Worm (Caenorhabditis elegans) whole organism, mixed stage, embryonic: ENCODE data around the gene tex-2.

Experiments
- bed-3 ChIP-seq: fragments of 200-800 bp; sonication (Bioruptor generic); optimal IDR thresholded peaks from 3 replicates; lab custom pipeline; 2018; ENCODE audit warnings: mild to moderate bottlenecking, missing genetic modification characterization, moderate library complexity, missing compliant biosample characterization
- blmp-1 ChIP-seq: fragments of 150-350 bp; optimal IDR thresholded peaks from 2 replicates; lab custom pipeline; 2014; ENCODE audit warnings: missing biosample characterization, missing genetic modification characterization
- ceh-39 ChIP-seq: fragments of 150-350 bp; optimal IDR thresholded peaks from 2 replicates; lab custom pipeline; 2014; ENCODE audit warnings: missing biosample characterization, missing genetic modification characterization
- ceh-43 ChIP-seq: fragments of 200-800 bp; sonication (Bioruptor generic); optimal IDR thresholded peaks from 2 replicates; lab custom pipeline; 2018; ENCODE audit warnings: mild to moderate bottlenecking, missing genetic modification characterization, moderate library complexity, missing compliant biosample characterization
- ceh-83 ChIP-seq: fragments of 200-800 bp; sonication (Bioruptor generic); optimal IDR thresholded peaks from 2 replicates; lab custom pipeline; 2018; ENCODE audit warnings: mild to moderate bottlenecking, missing genetic modification characterization, missing compliant biosample characterization
- ces-1 ChIP-seq: fragments of 150-350 bp; optimal IDR thresholded peaks from 2 replicates; lab custom pipeline; 2014; ENCODE audit warnings: missing biosample characterization, missing genetic modification reagents, missing genetic modification characterization
- cnd-1 ChIP-seq: fragments of 200-800 bp; sonication (Bioruptor generic); optimal IDR thresholded peaks from 2 replicates; lab custom pipeline; 2018; ENCODE audit warnings: mild to moderate bottlenecking, missing genetic modification characterization, missing compliant biosample characterization
- elt-1 ChIP-seq: sonication (generic microtip); optimal IDR thresholded peaks from 2 replicates; lab custom pipeline; 2017; ENCODE audit warnings: missing genetic modification characterization, mild to moderate bottlenecking, missing compliant biosample characterization, antibody characterized with exemption, moderate library complexity, borderline replicate concordance; ENCODE audit not compliant: insufficient read depth
- flh-1 ChIP-seq: fragments of 200-800 bp; sonication (Bioruptor generic); optimal IDR thresholded peaks from 2 replicates; lab custom pipeline; 2018; ENCODE audit warnings: mild to moderate bottlenecking, missing genetic modification characterization, moderate library complexity, missing compliant biosample characterization
- ham-2 ChIP-seq: fragments of 200-800 bp; sonication (Bioruptor generic); optimal IDR thresholded peaks from 2 replicates; lab custom pipeline; 2018; ENCODE audit warnings: mild to moderate bottlenecking, missing genetic modification characterization, missing compliant biosample characterization
- hlh-1 ChIP-seq: fragments of 150-350 bp; optimal IDR thresholded peaks from 2 replicates; lab custom pipeline; 2014; ENCODE audit warnings: missing biosample characterization, missing genetic modification reagents, missing genetic modification characterization
- lin-13 ChIP-seq: fragments of 150-350 bp; optimal IDR thresholded peaks from 2 replicates; lab custom pipeline; 2014; ENCODE audit warnings: missing biosample characterization, missing genetic modification characterization
- lin-32 ChIP-seq: fragments of 200-800 bp; sonication (Bioruptor generic); optimal IDR thresholded peaks from 2 replicates; lab custom pipeline; 2018; ENCODE audit warnings: mild to moderate bottlenecking, missing genetic modification characterization, missing compliant biosample characterization
- lsy-2 ChIP-seq: fragments of 150-350 bp; optimal IDR thresholded peaks from 2 replicates; lab custom pipeline; 2014; ENCODE audit warnings: missing biosample characterization, missing genetic modification characterization
- mab-5 ChIP-seq: fragments of 150-350 bp; optimal IDR thresholded peaks from 2 replicates; lab custom pipeline; 2014; ENCODE audit warnings: missing biosample characterization, missing genetic modification characterization
- mls-2 ChIP-seq: sonication (generic microtip); optimal IDR thresholded peaks from 2 replicates; lab custom pipeline; 2016; ENCODE audit warnings: mild to moderate bottlenecking, missing genetic modification characterization, moderate library complexity, missing compliant biosample characterization
- nhr-2 ChIP-seq: fragments of 150-350 bp; optimal IDR thresholded peaks from 2 replicates; lab custom pipeline; 2014; ENCODE audit warnings: missing biosample characterization, missing genetic modification characterization
- nhr-237 ChIP-seq: fragments of 150-350 bp; optimal IDR thresholded peaks from 2 replicates; lab custom pipeline; 2014; ENCODE audit warnings: missing biosample characterization, missing genetic modification characterization
- nhr-28 ChIP-seq: fragments of 150-350 bp; optimal IDR thresholded peaks from 2 replicates; lab custom pipeline; 2014; ENCODE audit warnings: missing biosample characterization, missing genetic modification characterization
- nhr-76 ChIP-seq: sonication (generic microtip); optimal IDR thresholded peaks from 2 replicates; lab custom pipeline; 2017; ENCODE audit warnings: missing biosample characterization, missing genetic modification characterization
- pha-4 ChIP-seq: fragments of 150-350 bp; optimal IDR thresholded peaks from 2 replicates; lab custom pipeline; 2018; ENCODE audit warnings: missing biosample characterization, missing genetic modification reagents, missing genetic modification characterization
- sem-2 ChIP-seq: fragments of 200-800 bp; sonication (Bioruptor generic); optimal IDR thresholded peaks from 2 replicates; lab custom pipeline; 2018; ENCODE audit warnings: mild to moderate bottlenecking, missing genetic modification characterization, missing compliant biosample characterization
- snpc-4 ChIP-seq: fragments of 150-350 bp; optimal IDR thresholded peaks from 2 replicates; lab custom pipeline; 2014; ENCODE audit warnings: missing biosample characterization, missing genetic modification characterization
- sptf-1 ChIP-seq: sonication (generic microtip); optimal IDR thresholded peaks from 2 replicates; lab custom pipeline; 2017; ENCODE audit warnings: mild to moderate bottlenecking, missing genetic modification characterization, moderate library complexity, missing compliant biosample characterization
- tbx-8 ChIP-seq: fragments of 200-800 bp; sonication (Bioruptor generic); optimal IDR thresholded peaks from 2 replicates; lab custom pipeline; 2018; ENCODE audit warnings: mild to moderate bottlenecking, missing genetic modification characterization, moderate library complexity, missing compliant biosample characterization
- unc-120 ChIP-seq: sonication (generic microtip); optimal IDR thresholded peaks from 2 replicates; lab custom pipeline; 2017; ENCODE audit warnings: missing genetic modification characterization, missing compliant biosample characterization; ENCODE audit not compliant: poor library complexity, severe bottlenecking
- unc-39 ChIP-seq: fragments of 150-350 bp; optimal IDR thresholded peaks from 2 replicates; lab custom pipeline; 2014; ENCODE audit warnings: missing biosample characterization, missing genetic modification characterization
- unc-62 ChIP-seq: fragments of 150-350 bp; optimal IDR thresholded peaks from 2 replicates; lab custom pipeline; 2014; ENCODE audit warnings: missing biosample characterization, missing genetic modification reagents, missing genetic modification characterization

tex-2 gene

ce11 chrII:5841866-5842265 lies 31.5 kb downstream of the tex-2 start, which contains the start of gene nep-25:
nep-25 (plus strand) TSS chrII:5842240.
- TF ChIP-seq bed-3, result no peak
- TF ChIP-seq tbx-8 (GFP tag; lab: Kevin White, UChicago), result no peak
- no peak for TF ChIP-seq lin-32
- TF ChIP-seq ceh-83 (GFP tag; lab: Kevin White, UChicago), result no peak
- no peak for TF ChIP-seq nhr-76 (tag; lab: Kevin White, UChicago)
- TF ChIP-seq pha-4 (tag; lab: Kevin White, UChicago), result no peak
- TF ChIP-seq sem-2 (GFP tag; lab: Kevin White, UChicago), result no peak
- no peak for TF ChIP-seq unc-62
- TF ChIP-seq ceh-43 (GFP tag; lab: Kevin White, UChicago), result no peak
- TF ChIP-seq sptf-1, result no peak
- no peak for TF ChIP-seq mab-5 (tag; lab: Kevin White, UChicago)
- TF ChIP-seq ceh-39, result no peak
- no peak for TF ChIP-seq lin-13
- no peak for TF ChIP-seq elt-1 (tag; lab: Kevin White, UChicago)
- no peak for TF ChIP-seq snpc-4 (tag; lab: Kevin White, UChicago)

ce11 chrII:5841053-5841547 lies 32.3 kb downstream of the tex-2 start, which contains the start of gene lec-5:
lec-5 (minus strand) TSS chrII:5841103.
- TF ChIP-seq unc-62 (peak; percentile 76), tbx-8 (GFP tag; lab: Kevin White, UChicago) (no peak), mab-5 (tag; lab: Kevin White, UChicago) (peak; percentile 58), flh-1 (no peak), blmp-1 (no peak), hlh-1 (tag; lab: Kevin White, UChicago) (peak; percentile 55), unc-39 (no peak), unc-120 (tag; lab: Kevin White, UChicago) (peak; percentile 75)

DNA sequence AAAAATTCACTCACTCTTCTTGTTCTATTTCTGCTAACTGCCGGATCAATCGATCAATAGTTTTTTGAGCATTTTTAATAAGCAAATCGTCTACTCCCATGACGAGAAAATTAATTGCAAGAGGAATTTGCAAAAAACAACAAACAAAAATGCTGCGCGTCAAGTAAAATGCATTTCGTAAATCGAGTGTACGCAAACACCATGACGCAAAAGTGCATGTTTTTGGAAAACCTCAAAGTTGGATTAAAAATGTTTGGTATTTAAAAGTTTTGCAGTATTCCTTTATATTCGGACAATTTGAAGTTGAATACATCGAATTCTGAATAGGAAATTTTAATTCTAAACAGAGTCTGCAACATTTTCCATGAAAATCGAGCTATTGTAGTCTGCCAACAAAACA lies 34.2 kb downstream of the tex-2 start, which contains the start of gene ZK1248.19:
ZK1248.19 (minus strand) TSS at position 188 of the 400 bp plus-strand sequence.
- peak; percentile 7 for TF ChIP-seq nhr-237 (tag; lab: Kevin White, UChicago)
- no peak for TF ChIP-seq ham-2 (GFP tag; lab: Kevin White, UChicago)
- TF ChIP-seq hlh-1 (tag; lab: Kevin White, UChicago), result peak; percentile 16
- TF ChIP-seq ces-1 (GFP tag; lab: Kevin White, UChicago), result peak; percentile 41
- TF ChIP-seq, all 35 proteins: peak for 3

DNA sequence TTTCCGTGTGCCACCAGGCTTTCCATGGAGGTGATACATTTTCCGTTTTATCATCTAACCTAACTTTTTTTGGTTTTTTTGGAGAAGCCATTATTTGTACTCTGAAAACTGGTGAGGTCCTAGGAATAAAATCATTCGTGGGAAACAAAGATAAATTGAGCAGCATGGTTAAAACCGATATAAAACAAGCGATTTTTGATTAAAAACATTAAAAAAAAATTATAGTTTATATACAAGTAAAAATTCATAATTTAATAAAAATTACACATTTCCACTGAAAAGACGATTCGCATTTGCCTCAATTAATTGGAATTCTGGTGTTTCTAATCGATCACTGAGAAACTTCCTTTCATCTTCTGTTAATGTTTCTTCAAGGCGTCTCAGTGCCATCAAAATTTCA lies 35.0 kb downstream of the tex-2 start, which contains the start of gene ZK1248.15:
ZK1248.15 (minus strand) TSS at position 101 of the 400 bp plus-strand sequence.
- TF ChIP-seq nhr-28 (tag; lab: Kevin White, UChicago) (no peak), lin-13 (no peak), pha-4 (tag; lab: Kevin White, UChicago) (no peak)

DNA sequence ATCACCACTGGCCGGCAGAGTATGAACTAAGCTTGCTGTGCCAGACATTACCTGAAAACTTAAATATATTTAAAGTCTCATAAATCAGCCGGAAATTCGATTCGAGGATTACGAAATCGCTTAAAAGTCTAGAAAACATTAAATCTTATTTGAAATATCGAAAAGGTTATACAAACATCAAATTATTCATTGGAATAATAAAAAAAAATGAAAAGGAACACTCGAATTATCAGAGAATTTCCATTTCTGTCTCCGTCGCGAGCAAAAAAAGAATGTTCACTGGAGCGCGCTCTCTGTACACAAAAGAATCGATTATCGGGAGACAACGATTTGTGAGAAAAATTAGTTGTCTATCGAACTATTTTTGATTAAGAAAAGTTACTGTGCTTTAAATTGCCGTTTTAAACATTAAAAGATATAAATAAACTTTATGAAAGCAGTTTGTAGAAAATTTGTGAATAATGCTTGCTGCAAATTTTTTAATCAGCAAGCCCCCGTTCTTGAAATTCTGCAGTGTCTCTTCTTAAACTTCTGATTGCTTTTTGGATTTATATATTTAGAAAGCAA lies 37.2 kb downstream of the tex-2 start, which contains the start of gene fzo-1:
fzo-1 (minus strand) TSS at position 51 of the 567 bp plus-strand sequence.
- TF ChIP-seq cnd-1 (tag; lab: Kevin White, UChicago) (peak; percentile 32), ces-1 (GFP tag; lab: Kevin White, UChicago) (peak; percentile 82), lin-32 (no peak), ceh-39 (peak; percentile 20), bed-3 (peak; percentile 19), unc-120 (tag; lab: Kevin White, UChicago) (peak; percentile 34), unc-62 (no peak), ceh-83 (GFP tag; lab: Kevin White, UChicago) (peak; percentile 59), lsy-2 (peak; percentile 32), mls-2 (tag; lab: Kevin White, UChicago) (no peak), nhr-237 (tag; lab: Kevin White, UChicago) (peak; percentile 38)

- TF ChIP-seq ceh-83 (GFP tag; lab: Kevin White, UChicago) (no peak), ceh-39 (no peak), mab-5 (tag; lab: Kevin White, UChicago) (no peak), tbx-8 (GFP tag; lab: Kevin White, UChicago) (no peak), nhr-2 (tag; lab: Kevin White, UChicago) (no peak), snpc-4 (tag; lab: Kevin White, UChicago) (no peak), elt-1 (tag; lab: Kevin White, UChicago) (no peak), sptf-1 (no peak)
Measured at ce11 chrII:5835146-5835545, 38.3 kb downstream of the tex-2 start.
